Fruit fly (Drosophila melanogaster) whole organism, embryonic: Measurements from ENCODE around the gene siz.

Experiments used
- Awh ChIP-seq: fragments of 200-800 bp; sonication (Bioruptor generic); IDR thresholded peaks from 2 replicates; pipeline ENCODE4, ENCODE4 v1.3.6; 2022; ENCODE audit warnings: missing biosample characterization, missing genetic modification characterization
- Bdp1 ChIP-seq: fragments of 200-800 bp; sonication (Bioruptor generic); optimal IDR thresholded peaks from 3 replicates; lab custom pipeline; 2016; ENCODE audit warnings: missing biosample characterization, missing genetic modification characterization
- CG10431 ChIP-seq: fragments of 200-800 bp; sonication (Bioruptor generic); optimal IDR thresholded peaks from 3 replicates; lab custom pipeline; 2018; ENCODE audit warnings: missing biosample characterization, mild to moderate bottlenecking, missing genetic modification characterization
- CG12104 ChIP-seq: fragments of 200-800 bp; sonication (Bioruptor generic); optimal IDR thresholded peaks from 3 replicates; lab custom pipeline; 2016; ENCODE audit warnings: missing biosample characterization, missing genetic modification characterization
- CG16863 ChIP-seq: fragments of 200-800 bp; sonication (Bioruptor generic); optimal IDR thresholded peaks from 3 replicates; lab custom pipeline; 2016; ENCODE audit warnings: missing biosample characterization, missing genetic modification characterization
- CG18476 ChIP-seq: fragments of 200-800 bp; sonication (Bioruptor generic); optimal IDR thresholded peaks from 2 replicates; lab custom pipeline; 2016; ENCODE audit warnings: missing biosample characterization, mild to moderate bottlenecking, missing genetic modification characterization
- CG2199 ChIP-seq: fragments of 200-800 bp; sonication (Bioruptor generic); IDR thresholded peaks from 3 replicates; pipeline ENCODE4 v1.3.6; 2022; ENCODE audit warnings: missing biosample characterization, missing genetic modification characterization
- CG32767 ChIP-seq: fragments of 200-800 bp; sonication (Bioruptor generic); IDR thresholded peaks from 2 replicates; pipeline ENCODE4 v1.3.6; 2022; ENCODE audit warnings: missing biosample characterization, missing genetic modification characterization
- CG3281 ChIP-seq: fragments of 200-800 bp; sonication (Bioruptor generic); optimal IDR thresholded peaks from 3 replicates; lab custom pipeline; 2017; ENCODE audit warnings: missing biosample characterization, mild to moderate bottlenecking, missing genetic modification characterization
- CG34376 ChIP-seq: fragments of 200-800 bp; sonication (Bioruptor generic); optimal IDR thresholded peaks from 2 replicates; lab custom pipeline; 2018; ENCODE audit warnings: missing biosample characterization, mild to moderate bottlenecking, missing genetic modification characterization
- CG34422 ChIP-seq: fragments of 200-800 bp; sonication (Bioruptor generic); IDR thresholded peaks from 3 replicates; pipeline ENCODE4 v1.3.6; 2022; ENCODE audit warnings: missing biosample characterization, missing genetic modification characterization
- CG4854 ChIP-seq: fragments of 200-800 bp; sonication (Bioruptor generic); optimal IDR thresholded peaks from 2 replicates; lab custom pipeline; 2016; ENCODE audit warnings: missing biosample characterization, missing genetic modification characterization, inconsistent platforms
- CG6654 ChIP-seq: fragments of 200-800 bp; sonication (Bioruptor generic); optimal IDR thresholded peaks from 2 replicates; lab custom pipeline; 2017; ENCODE audit warnings: missing biosample characterization, mild to moderate bottlenecking, missing genetic modification characterization
- CG8290 ChIP-seq, 3 experiments: fragments of 200-800 bp; sonication (Bioruptor generic); optimal IDR thresholded peaks; 2 replicates each; lab custom pipeline; 2016 to 2019; ENCODE audit warnings: missing biosample characterization in 3 of 3, missing genetic modification characterization in 3 of 3, mild to moderate bottlenecking in 2 of 3, moderate library complexity in 1 of 3
- CG8359 ChIP-seq: fragments of 200-800 bp; sonication (Bioruptor generic); optimal IDR thresholded peaks from 2 replicates; lab custom pipeline; 2017; ENCODE audit warnings: missing biosample characterization, mild to moderate bottlenecking, missing genetic modification characterization, borderline replicate concordance
- CG9437 ChIP-seq: fragments of 200-800 bp; sonication (Bioruptor generic); optimal IDR thresholded peaks from 2 replicates; lab custom pipeline; 2018; ENCODE audit warnings: missing biosample characterization, mild to moderate bottlenecking, missing genetic modification characterization
- CG9727 ChIP-seq: fragments of 200-800 bp; sonication (Bioruptor generic); optimal IDR thresholded peaks from 3 replicates; lab custom pipeline; 2017; ENCODE audit warnings: missing biosample characterization, mild to moderate bottlenecking, missing genetic modification characterization
- CrebB ChIP-seq: fragments of 200-800 bp; sonication (Bioruptor generic); optimal IDR thresholded peaks from 3 replicates; lab custom pipeline; 2018; ENCODE audit warnings: missing biosample characterization, mild to moderate bottlenecking, missing genetic modification characterization
- Deaf1 ChIP-seq: fragments of 200-800 bp; optimal IDR thresholded peaks from 3 replicates; lab custom pipeline; 2019; ENCODE audit warnings: missing biosample characterization, mild to moderate bottlenecking, missing genetic modification characterization, moderate library complexity
- Dek ChIP-seq: fragments of 200-800 bp; sonication (Bioruptor generic); optimal IDR thresholded peaks from 3 replicates; lab custom pipeline; 2019; ENCODE audit warnings: missing biosample characterization, mild to moderate bottlenecking, missing genetic modification characterization, moderate library complexity
- E2f2 ChIP-seq: fragments of 200-800 bp; sonication (Bioruptor generic); IDR thresholded peaks from 2 replicates; pipeline ENCODE4 v1.3.6; 2022; ENCODE audit warnings: missing biosample characterization, missing genetic modification characterization
- Ets65A ChIP-seq: fragments of 200-800 bp; sonication (Bioruptor generic); peaks from one replicate; lab custom pipeline; 2016; ENCODE audit warnings: missing biosample characterization, missing genetic modification characterization
- Hr3 ChIP-seq: fragments of 200-800 bp; sonication (Bioruptor generic); optimal IDR thresholded peaks from 3 replicates; lab custom pipeline; 2016; ENCODE audit warnings: missing biosample characterization, missing genetic modification characterization
- MTF-1 ChIP-seq: fragments of 200-800 bp; sonication (Bioruptor generic); optimal IDR thresholded peaks from 2 replicates; lab custom pipeline; 2018; ENCODE audit warnings: missing biosample characterization, mild to moderate bottlenecking, missing genetic modification characterization, borderline replicate concordance
- Meics ChIP-seq: fragments of 200-800 bp; sonication (Bioruptor generic); optimal IDR thresholded peaks from 2 replicates; lab custom pipeline; 2017; ENCODE audit warnings: missing biosample characterization, mild to moderate bottlenecking, missing genetic modification characterization
- Sox102F ChIP-seq: fragments of 200-800 bp; sonication (Bioruptor generic); optimal IDR thresholded peaks from 2 replicates; lab custom pipeline; 2018; ENCODE audit warnings: missing biosample characterization, mild to moderate bottlenecking, missing genetic modification characterization, moderate library complexity
- Xrp1 ChIP-seq: fragments of 200-800 bp; sonication (Bioruptor generic); IDR thresholded peaks from 2 replicates; pipeline ENCODE4 v1.3.6; 2022; ENCODE audit warnings: missing biosample characterization, missing genetic modification characterization
- ash1 ChIP-seq: fragments of 200-800 bp; sonication (Bioruptor generic); optimal IDR thresholded peaks from 2 replicates; lab custom pipeline; 2018; ENCODE audit warnings: missing biosample characterization, mild to moderate bottlenecking, missing genetic modification characterization
- bbx ChIP-seq: fragments of 200-800 bp; sonication (Bioruptor generic); IDR thresholded peaks from 2 replicates; pipeline ENCODE4 v1.3.6; 2022; ENCODE audit warnings: missing biosample characterization, missing genetic modification characterization; ENCODE audit not compliant: partially characterized antibody
- bsh ChIP-seq, 2 experiments: fragments of 200-800 bp; sonication (Bioruptor generic); optimal IDR thresholded peaks; 2 replicates each; lab custom pipeline; 2017 to 2018; ENCODE audit warnings: mild to moderate bottlenecking in 2 of 2, missing biosample characterization in 2 of 2, missing genetic modification characterization in 2 of 2, moderate library complexity in 1 of 2
- cad ChIP-seq: fragments of >200 bp; optimal IDR thresholded peaks from 2 replicates; lab custom pipeline; 2017; ENCODE audit warnings: missing biosample characterization, missing genetic modification characterization
- caup ChIP-seq: fragments of 200-800 bp; sonication (Bioruptor generic); optimal IDR thresholded peaks from 3 replicates; lab custom pipeline; 2017; ENCODE audit warnings: missing biosample characterization, mild to moderate bottlenecking, missing genetic modification characterization, moderate library complexity; ENCODE audit not compliant: severe bottlenecking
- disco-r ChIP-seq: fragments of 200-800 bp; sonication (Bioruptor generic); optimal IDR thresholded peaks from 2 replicates; lab custom pipeline; 2016; ENCODE audit warnings: missing biosample characterization, missing genetic modification characterization
- dmrt99B ChIP-seq: fragments of 200-800 bp; sonication (Bioruptor generic); optimal IDR thresholded peaks from 2 replicates; lab custom pipeline; 2018; ENCODE audit warnings: missing biosample characterization, mild to moderate bottlenecking, missing genetic modification characterization, moderate library complexity
- dysf ChIP-seq: fragments of 200-800 bp; sonication (Bioruptor generic); IDR thresholded peaks from 3 replicates; pipeline ENCODE4 v1.3.6; 2022; ENCODE audit warnings: missing biosample characterization, missing genetic modification characterization
- grau ChIP-seq: fragments of 200-800 bp; optimal IDR thresholded peaks from 3 replicates; lab custom pipeline; 2019; ENCODE audit warnings: missing biosample characterization, mild to moderate bottlenecking, missing genetic modification characterization, moderate library complexity
- ind ChIP-seq: fragments of 200-800 bp; sonication (Bioruptor generic); optimal IDR thresholded peaks from 3 replicates; lab custom pipeline; 2016; ENCODE audit warnings: missing biosample characterization, missing genetic modification characterization
- lab ChIP-seq: fragments of 200-800 bp; sonication (Bioruptor generic); optimal IDR thresholded peaks from 3 replicates; lab custom pipeline; 2017; ENCODE audit warnings: missing biosample characterization, missing genetic modification characterization, mild to moderate bottlenecking, moderate library complexity, missing genetic modification reagents
- maf-S ChIP-seq: fragments of 200-800 bp; sonication (Bioruptor generic); optimal IDR thresholded peaks from 2 replicates; lab custom pipeline; 2016; ENCODE audit warnings: missing biosample characterization, missing genetic modification characterization
- pzg ChIP-seq: fragments of 200-800 bp; sonication (Bioruptor generic); optimal IDR thresholded peaks from 3 replicates; lab custom pipeline; 2018; ENCODE audit warnings: missing biosample characterization, mild to moderate bottlenecking, missing genetic modification characterization, moderate library complexity
- ranshi ChIP-seq: fragments of 200-800 bp; sonication (Bioruptor generic); IDR thresholded peaks from 2 replicates; pipeline ENCODE4 v1.3.6; 2022; ENCODE audit warnings: missing biosample characterization, missing genetic modification characterization
- repo ChIP-seq: fragments of 200-800 bp; sonication (Bioruptor generic); optimal IDR thresholded peaks from 2 replicates; lab custom pipeline; 2016; ENCODE audit warnings: missing biosample characterization, missing genetic modification characterization
- salm ChIP-seq: fragments of 200-800 bp; sonication (Bioruptor generic); optimal IDR thresholded peaks from 2 replicates; lab custom pipeline; 2018; ENCODE audit warnings: missing biosample characterization, mild to moderate bottlenecking, missing genetic modification characterization
- slbo ChIP-seq: fragments of 200-800 bp; sonication (Bioruptor generic); IDR thresholded peaks from 2 replicates; pipeline ENCODE4 v1.3.6; 2022; ENCODE audit warnings: missing biosample characterization, missing genetic modification characterization
- sna ChIP-seq: fragments of 200-800 bp; sonication (Bioruptor generic); IDR thresholded peaks from 2 replicates; pipeline ENCODE4 v1.3.6; 2022; ENCODE audit warnings: missing biosample characterization, missing genetic modification characterization; ENCODE audit not compliant: partially characterized antibody
- stc ChIP-seq: fragments of 200-800 bp; sonication (Bioruptor generic); IDR thresholded peaks from 2 replicates; pipeline ENCODE4 v1.3.6; 2022; ENCODE audit warnings: missing biosample characterization, missing genetic modification characterization
- sug ChIP-seq: fragments of 200-800 bp; optimal IDR thresholded peaks from 2 replicates; lab custom pipeline; 2019; ENCODE audit warnings: missing biosample characterization, mild to moderate bottlenecking, missing genetic modification characterization, moderate library complexity
- tna ChIP-seq: fragments of 200-800 bp; sonication (Bioruptor generic); IDR thresholded peaks from 2 replicates; pipeline ENCODE4 v1.3.6; 2022; ENCODE audit warnings: missing biosample characterization, missing genetic modification characterization; ENCODE audit not compliant: partially characterized antibody
- trh ChIP-seq: fragments of 200-800 bp; sonication (Bioruptor generic); optimal IDR thresholded peaks from 2 replicates; lab custom pipeline; 2016; ENCODE audit warnings: missing biosample characterization, missing genetic modification characterization

siz gene

DNA sequence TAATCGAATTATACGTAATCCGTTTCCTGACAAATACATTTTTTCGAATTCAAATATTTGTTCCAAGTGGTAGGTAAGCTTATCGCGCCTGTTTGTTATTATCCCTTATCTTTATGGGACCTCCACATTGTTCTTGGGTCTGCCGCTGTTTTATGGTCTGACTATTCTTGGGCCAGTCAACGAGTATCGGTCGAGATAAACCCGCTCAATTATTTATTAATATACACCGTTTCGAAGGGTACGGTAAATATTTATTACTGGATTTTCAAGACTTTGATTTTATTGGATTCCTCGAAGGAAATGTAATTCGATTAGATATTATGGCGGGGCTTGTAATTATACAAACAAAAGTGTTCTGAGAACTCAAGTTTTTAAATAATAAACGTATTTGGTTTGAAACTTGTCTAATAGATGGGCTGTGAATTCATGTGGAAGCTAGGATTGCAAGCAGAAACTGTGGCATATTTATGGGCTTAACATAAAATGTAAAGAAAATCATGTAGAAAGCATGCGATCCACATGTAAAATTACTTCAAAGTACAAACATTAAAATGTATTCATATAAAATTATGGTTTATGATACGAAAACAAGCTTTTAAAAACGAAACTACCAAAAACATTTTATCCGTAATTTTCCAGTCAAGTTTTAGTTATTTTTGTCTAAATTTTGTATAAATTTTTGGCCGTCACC lies 31.0 kb downstream of the siz start, which contains the start of gene CG43072 (continued):
- TF ChIP-seq CG3281 (peak; percentile 32), CG2199 (GFP tag; lab: Robert Waterston, UW) (peak; percentile 61; the same call in 1 of the 3 replicates), maf-S (no peak), CG32767 (GFP tag; lab: Robert Waterston, UW) (no peak), CG4854 (no peak), grau (tag; lab: Kevin White, UChicago) (peak; percentile 27), ranshi (GFP tag; lab: Robert Waterston, UW) (no peak), repo (no peak), Xrp1 (GFP tag; lab: Robert Waterston, UW) (0 out of 2 replicates have a peak, but pooled peaks have one; percentile 29), slbo (no peak), ind (no peak), CG18476 (GFP tag; lab: Kevin White, UChicago) (no peak), CG12104 (no peak), CrebB (tag; lab: Kevin White, UChicago) (peak; percentile 80), CG34422 (GFP tag; lab: Robert Waterston, UW) (no peak), Ets65A (GFP tag; lab: Kevin White, UChicago) (no peak), E2f2 (GFP tag; lab: Robert Waterston, UW) (no peak), bsh (GFP tag; optimal IDR thresholded peaks at IDR 0.05; lab: Kevin White, UChicago) (peak; percentile 8 to 14), ash1 (no peak), Meics (no peak), bbx (GFP tag; lab: Robert Waterston, UW) (0 out of 2 replicates have a peak, but pooled peaks have one; percentile 43), CG6654 (no peak), Hr3 (GFP tag; lab: Kevin White, UChicago) (no peak), CG9727 (no peak), disco-r (GFP tag; lab: Kevin White, UChicago) (no peak), CG34376 (GFP tag; lab: Kevin White, UChicago) (peak; percentile 99), stc (GFP tag; lab: Robert Waterston, UW) (no peak), sug (tag; lab: Kevin White, UChicago) (peak; percentile 85), trh (no peak), pzg (GFP tag; lab: Kevin White, UChicago) (no peak), CG10431 (GFP tag; lab: Kevin White, UChicago) (peak; percentile 57), sna (GFP tag; lab: Robert Waterston, UW) (no peak), tna (GFP tag; lab: Robert Waterston, UW) (no peak), CG16863 (GFP tag; lab: Kevin White, UChicago) (no peak), CG8359 (GFP tag; lab: Kevin White, UChicago) (no peak), Dek (no peak), MTF-1 (GFP tag; lab: Kevin White, UChicago) (peak; percentile 19), salm (tag; lab: Kevin White, UChicago) (peak; percentile 87), dmrt99B (tag; lab: Kevin White, UChicago) (no peak), dysf (GFP tag; lab: Robert Waterston, UW) (no peak), caup (GFP tag; lab: Kevin White, UChicago) (peak; percentile 55), CG8290 (GFP tag; optimal IDR thresholded peaks at IDR 0.05; lab: Kevin White, UChicago) (no peak), CG8290 (tag; optimal IDR thresholded peaks at IDR 0.05; lab: Kevin White, UChicago) (peak in 1 of 2 experiments; percentile 24), Bdp1 (GFP tag; lab: Kevin White, UChicago) (no peak), Sox102F (GFP tag; lab: Kevin White, UChicago) (no peak), cad (GFP tag; lab: Kevin White, UChicago) (peak; percentile 30), Awh (GFP tag; lab: Robert Waterston, UW) (no peak), lab (GFP tag; lab: Kevin White, UChicago) (peak; percentile 25), Deaf1 (tag; lab: Kevin White, UChicago) (no peak), CG9437 (no peak)
